Comparison of ENCODE assay signal across 6 worm cellular contexts in the genomic region with DNA sequence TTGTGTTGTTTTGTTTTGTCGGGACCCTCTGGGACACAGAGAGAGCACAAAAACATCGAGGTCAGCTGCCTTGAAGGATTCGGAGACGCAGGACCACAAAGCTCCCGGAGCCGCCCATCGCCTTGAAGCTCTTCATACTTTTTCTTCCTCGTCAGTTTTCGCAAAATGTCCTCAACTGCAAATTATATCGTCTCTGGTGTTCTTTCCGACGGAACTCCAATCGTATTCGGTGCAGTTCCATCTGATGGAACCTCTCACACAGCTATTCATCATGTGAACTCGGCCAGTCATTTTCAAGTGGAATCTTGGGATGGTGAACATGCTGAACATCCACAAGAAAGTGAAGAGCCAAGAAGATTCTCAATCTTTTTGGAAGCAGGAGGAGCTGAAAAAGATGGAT.
TF ChIP-seq lines count a peak whose summit lies in the region.

No protein-coding gene starts in this region.

TF ChIP-seq in whole organism, L1 larva, 84 proteins besides CTCF, POLR2A, EP300 and RAD21:
- TF ChIP-seq aly-2 (tag; optimal IDR thresholded peaks at IDR 0.05; lab: Kevin White, UChicago) (no peak), nhr-71 (tag; optimal IDR thresholded peaks at IDR 0.05; lab: Kevin White, UChicago) (peak; percentile 6), lin-14 (GFP tag; optimal IDR thresholded peaks at IDR 0.05; lab: Kevin White, UChicago) (peak; percentile 5), nhr-12 (tag; optimal IDR thresholded peaks at IDR 0.05; lab: Kevin White, UChicago) (no peak)

TF ChIP-seq in whole organism, L3 larva, 47 proteins besides CTCF, POLR2A, EP300 and RAD21:
- TF ChIP-seq hmg-11 (tag; optimal IDR thresholded peaks at IDR 0.05; lab: Kevin White, UChicago): no peak
- TF ChIP-seq ceh-16 (tag; optimal IDR thresholded peaks at IDR 0.05; lab: Kevin White, UChicago): no peak
- peak; percentile 8 for TF ChIP-seq lin-39 (tag; optimal IDR thresholded peaks at IDR 0.05; lab: Kevin White, UChicago)
- TF ChIP-seq lin-15B (tag; optimal IDR thresholded peaks at IDR 0.05; lab: Kevin White, UChicago): no peak

TF ChIP-seq in whole organism, L4 larva, 104 proteins besides CTCF, POLR2A, EP300 and RAD21 (continues in another document):
- TF ChIP-seq nhr-102 (tag; optimal IDR thresholded peaks at IDR 0.05; lab: Kevin White, UChicago) (no peak), daf-16 (GFP tag; optimal IDR thresholded peaks at IDR 0.05; lab: Kevin White, UChicago) (peak in 1 of 2 experiments; percentile 52), daf-16 (tag; optimal IDR thresholded peaks at IDR 0.05; lab: Kevin White, UChicago) (no peak), gei-8 (GFP tag; optimal IDR thresholded peaks at IDR 0.05; lab: Kevin White, UChicago) (no peak), aly-2 (tag; optimal IDR thresholded peaks at IDR 0.05; lab: Kevin White, UChicago) (peak; percentile 68), hlh-11 (tag; optimal IDR thresholded peaks at IDR 0.05; lab: Kevin White, UChicago) (no peak), fos-1 (tag; optimal IDR thresholded peaks at IDR 0.05; lab: Kevin White, UChicago) (no peak), nhr-76 (tag; optimal IDR thresholded peaks at IDR 0.05; lab: Kevin White, UChicago) (no peak), lin-29 (GFP tag; IDR thresholded peaks at IDR 0.05; lab: Robert Waterston, UW) (no peak), F44E2.7 (GFP tag; IDR thresholded peaks at IDR 0.05; lab: Robert Waterston, UW) (no peak), zip-2 (tag; optimal IDR thresholded peaks at IDR 0.05; lab: Kevin White, UChicago) (no peak), egl-43 (GFP tag; IDR thresholded peaks at IDR 0.05; lab: Robert Waterston, UW) (no peak), ceh-62 (tag; optimal IDR thresholded peaks at IDR 0.05; lab: Kevin White, UChicago) (no peak), pqm-1 (tag; optimal IDR thresholded peaks at IDR 0.05; lab: Kevin White, UChicago) (no peak), F49E8.2 (tag; optimal IDR thresholded peaks at IDR 0.05; lab: Kevin White, UChicago; ENCODE audit: borderline replicate concordance) (no peak), spr-3 (GFP tag; optimal IDR thresholded peaks at IDR 0.05; lab: Kevin White, UChicago) (no peak), lim-7 (GFP tag; IDR thresholded peaks at IDR 0.05; lab: Robert Waterston, UW) (no peak), jun-1 (tag; optimal IDR thresholded peaks at IDR 0.05; lab: Kevin White, UChicago) (no peak), nhr-237 (tag; optimal IDR thresholded peaks at IDR 0.05; lab: Kevin White, UChicago) (no peak), mxl-2 (GFP tag; conservative IDR thresholded peaks at IDR 0.05; lab: Robert Waterston, UW) (no peak), ceh-82 (tag; optimal IDR thresholded peaks at IDR 0.05; lab: Kevin White, UChicago) (no peak)

TF ChIP-seq in whole organism, early embryonic, 17 proteins besides CTCF, POLR2A, EP300 and RAD21:
- TF ChIP-seq F13C5.2 (tag; optimal IDR thresholded peaks at IDR 0.05; lab: Kevin White, UChicago) (no peak), ama-1 (optimal IDR thresholded peaks at IDR 0.05; lab: Kevin White, UChicago) (peak; percentile 16)
TF ChIP-seq in whole organism, early embryonic: peak in this region for 1.

TF ChIP-seq in whole organism, late embryonic, 69 proteins besides CTCF, POLR2A, EP300 and RAD21:
- TF ChIP-seq ama-1 (optimal IDR thresholded peaks at IDR 0.05; lab: Kevin White, UChicago): peak; percentile 42
- TF ChIP-seq ceh-24 (tag; optimal IDR thresholded peaks at IDR 0.05; lab: Kevin White, UChicago): no peak

TF ChIP-seq in whole organism, mixed stage, embryonic, 35 proteins besides CTCF, POLR2A, EP300 and RAD21:
- TF ChIP-seq hlh-1 (tag; optimal IDR thresholded peaks at IDR 0.05; lab: Kevin White, UChicago) (peak; percentile 8), unc-39 (tag; optimal IDR thresholded peaks at IDR 0.05; lab: Kevin White, UChicago) (no peak), sptf-1 (tag; optimal IDR thresholded peaks at IDR 0.05; lab: Kevin White, UChicago) (no peak), ces-1 (GFP tag; optimal IDR thresholded peaks at IDR 0.05; lab: Kevin White, UChicago) (no peak), lin-32 (GFP tag; optimal IDR thresholded peaks at IDR 0.05; lab: Kevin White, UChicago) (no peak), sem-2 (GFP tag; optimal IDR thresholded peaks at IDR 0.05; lab: Kevin White, UChicago) (no peak)

Comparison
In these comparisons a context has a peak if more than half of its experiments do, and no peak if none do; other contexts are left out.
1. Of the 29 proteins assayed by ChIP-seq in both whole organism, L4 larva and whole organism, L1 larva: peak only in whole organism, L4 larva: aha-1 and aly-2; only in whole organism, L1 larva: none; in both: none; in neither: 27.